Worm (Caenorhabditis elegans) whole organism, mixed stage, embryonic: ENCODE measurements around the gene hsp-3.

Source experiments
- M03D4.4 ChIP-seq: sonication (generic microtip); optimal IDR thresholded peaks from 2 replicates; lab custom pipeline; 2017; ENCODE audit warnings: mild to moderate bottlenecking, missing genetic modification characterization, missing compliant biosample characterization
- blmp-1 ChIP-seq: fragments of 150-350 bp; optimal IDR thresholded peaks from 2 replicates; lab custom pipeline; 2014; ENCODE audit warnings: missing biosample characterization, missing genetic modification characterization
- ceh-39 ChIP-seq: fragments of 150-350 bp; optimal IDR thresholded peaks from 2 replicates; lab custom pipeline; 2014; ENCODE audit warnings: missing biosample characterization, missing genetic modification characterization
- ceh-43 ChIP-seq: fragments of 200-800 bp; sonication (Bioruptor generic); optimal IDR thresholded peaks from 2 replicates; lab custom pipeline; 2018; ENCODE audit warnings: mild to moderate bottlenecking, missing genetic modification characterization, moderate library complexity, missing compliant biosample characterization
- ceh-83 ChIP-seq: fragments of 200-800 bp; sonication (Bioruptor generic); optimal IDR thresholded peaks from 2 replicates; lab custom pipeline; 2018; ENCODE audit warnings: mild to moderate bottlenecking, missing genetic modification characterization, missing compliant biosample characterization
- cnd-1 ChIP-seq: fragments of 200-800 bp; sonication (Bioruptor generic); optimal IDR thresholded peaks from 2 replicates; lab custom pipeline; 2018; ENCODE audit warnings: mild to moderate bottlenecking, missing genetic modification characterization, missing compliant biosample characterization
- drap-1 ChIP-seq: fragments of 200-800 bp; sonication (Bioruptor generic); optimal IDR thresholded peaks from 3 replicates; lab custom pipeline; 2018; ENCODE audit warnings: mild to moderate bottlenecking, missing genetic modification characterization, missing compliant biosample characterization
- elt-1 ChIP-seq: sonication (generic microtip); optimal IDR thresholded peaks from 2 replicates; lab custom pipeline; 2017; ENCODE audit warnings: missing genetic modification characterization, mild to moderate bottlenecking, missing compliant biosample characterization, antibody characterized with exemption, moderate library complexity, borderline replicate concordance; ENCODE audit not compliant: insufficient read depth
- elt-3 ChIP-seq: fragments of 150-350 bp; optimal IDR thresholded peaks from 2 replicates; lab custom pipeline; 2014; ENCODE audit warnings: missing biosample characterization, missing genetic modification characterization
- flh-1 ChIP-seq: fragments of 200-800 bp; sonication (Bioruptor generic); optimal IDR thresholded peaks from 2 replicates; lab custom pipeline; 2018; ENCODE audit warnings: mild to moderate bottlenecking, missing genetic modification characterization, moderate library complexity, missing compliant biosample characterization
- ham-2 ChIP-seq: fragments of 200-800 bp; sonication (Bioruptor generic); optimal IDR thresholded peaks from 2 replicates; lab custom pipeline; 2018; ENCODE audit warnings: mild to moderate bottlenecking, missing genetic modification characterization, missing compliant biosample characterization
- hlh-1 ChIP-seq: fragments of 150-350 bp; optimal IDR thresholded peaks from 2 replicates; lab custom pipeline; 2014; ENCODE audit warnings: missing biosample characterization, missing genetic modification reagents, missing genetic modification characterization
- lin-13 ChIP-seq: fragments of 150-350 bp; optimal IDR thresholded peaks from 2 replicates; lab custom pipeline; 2014; ENCODE audit warnings: missing biosample characterization, missing genetic modification characterization
- lin-32 ChIP-seq: fragments of 200-800 bp; sonication (Bioruptor generic); optimal IDR thresholded peaks from 2 replicates; lab custom pipeline; 2018; ENCODE audit warnings: mild to moderate bottlenecking, missing genetic modification characterization, missing compliant biosample characterization
- lsy-2 ChIP-seq: fragments of 150-350 bp; optimal IDR thresholded peaks from 2 replicates; lab custom pipeline; 2014; ENCODE audit warnings: missing biosample characterization, missing genetic modification characterization
- mab-5 ChIP-seq: fragments of 150-350 bp; optimal IDR thresholded peaks from 2 replicates; lab custom pipeline; 2014; ENCODE audit warnings: missing biosample characterization, missing genetic modification characterization
- mep-1 ChIP-seq: fragments of 150-350 bp; optimal IDR thresholded peaks from 2 replicates; lab custom pipeline; 2017; ENCODE audit warnings: missing biosample characterization, missing genetic modification reagents, missing genetic modification characterization, inconsistent platforms
- mls-2 ChIP-seq: sonication (generic microtip); optimal IDR thresholded peaks from 2 replicates; lab custom pipeline; 2016; ENCODE audit warnings: mild to moderate bottlenecking, missing genetic modification characterization, moderate library complexity, missing compliant biosample characterization
- nhr-12 ChIP-seq: fragments of 150-350 bp; optimal IDR thresholded peaks from 2 replicates; lab custom pipeline; 2014; ENCODE audit warnings: missing biosample characterization, missing genetic modification characterization
- nhr-2 ChIP-seq: fragments of 150-350 bp; optimal IDR thresholded peaks from 2 replicates; lab custom pipeline; 2014; ENCODE audit warnings: missing biosample characterization, missing genetic modification characterization
- nhr-237 ChIP-seq: fragments of 150-350 bp; optimal IDR thresholded peaks from 2 replicates; lab custom pipeline; 2014; ENCODE audit warnings: missing biosample characterization, missing genetic modification characterization
- nhr-28 ChIP-seq: fragments of 150-350 bp; optimal IDR thresholded peaks from 2 replicates; lab custom pipeline; 2014; ENCODE audit warnings: missing biosample characterization, missing genetic modification characterization
- nhr-76 ChIP-seq: sonication (generic microtip); optimal IDR thresholded peaks from 2 replicates; lab custom pipeline; 2017; ENCODE audit warnings: missing biosample characterization, missing genetic modification characterization
- pha-4 ChIP-seq: fragments of 150-350 bp; optimal IDR thresholded peaks from 2 replicates; lab custom pipeline; 2018; ENCODE audit warnings: missing biosample characterization, missing genetic modification reagents, missing genetic modification characterization
- sem-2 ChIP-seq: fragments of 200-800 bp; sonication (Bioruptor generic); optimal IDR thresholded peaks from 2 replicates; lab custom pipeline; 2018; ENCODE audit warnings: mild to moderate bottlenecking, missing genetic modification characterization, missing compliant biosample characterization
- snpc-4 ChIP-seq: fragments of 150-350 bp; optimal IDR thresholded peaks from 2 replicates; lab custom pipeline; 2014; ENCODE audit warnings: missing biosample characterization, missing genetic modification characterization
- sptf-1 ChIP-seq: sonication (generic microtip); optimal IDR thresholded peaks from 2 replicates; lab custom pipeline; 2017; ENCODE audit warnings: mild to moderate bottlenecking, missing genetic modification characterization, moderate library complexity, missing compliant biosample characterization
- tbx-8 ChIP-seq: fragments of 200-800 bp; sonication (Bioruptor generic); optimal IDR thresholded peaks from 2 replicates; lab custom pipeline; 2018; ENCODE audit warnings: mild to moderate bottlenecking, missing genetic modification characterization, moderate library complexity, missing compliant biosample characterization
- unc-120 ChIP-seq: sonication (generic microtip); optimal IDR thresholded peaks from 2 replicates; lab custom pipeline; 2017; ENCODE audit warnings: missing genetic modification characterization, missing compliant biosample characterization; ENCODE audit not compliant: poor library complexity, severe bottlenecking
- unc-39 ChIP-seq: fragments of 150-350 bp; optimal IDR thresholded peaks from 2 replicates; lab custom pipeline; 2014; ENCODE audit warnings: missing biosample characterization, missing genetic modification characterization
- unc-62 ChIP-seq: fragments of 150-350 bp; optimal IDR thresholded peaks from 2 replicates; lab custom pipeline; 2014; ENCODE audit warnings: missing biosample characterization, missing genetic modification reagents, missing genetic modification characterization
- zip-8 ChIP-seq: fragments of 150-350 bp; optimal IDR thresholded peaks from 2 replicates; lab custom pipeline; 2014; ENCODE audit warnings: missing biosample characterization, missing genetic modification characterization

Gene hsp-3

ce11 chrX:6093046-6093445 is 1.1 kb upstream of the hsp-3 start, which contains the start of gene C15H9.5:
TSS of gene C15H9.5 (plus strand) at chrX:6093300.
- TF ChIP-seq ceh-83 (no peak), sem-2 (GFP tag; lab: Kevin White, UChicago) (no peak), nhr-237 (tag; lab: Kevin White, UChicago) (no peak), flh-1 (GFP tag; lab: Kevin White, UChicago) (no peak), elt-1 (tag; lab: Kevin White, UChicago) (no peak), lin-32 (GFP tag; lab: Kevin White, UChicago) (no peak), pha-4 (tag; lab: Kevin White, UChicago) (no peak), hlh-1 (tag; lab: Kevin White, UChicago) (no peak)
- TF ChIP-seq, all 35 proteins: peak for 0

DNA sequence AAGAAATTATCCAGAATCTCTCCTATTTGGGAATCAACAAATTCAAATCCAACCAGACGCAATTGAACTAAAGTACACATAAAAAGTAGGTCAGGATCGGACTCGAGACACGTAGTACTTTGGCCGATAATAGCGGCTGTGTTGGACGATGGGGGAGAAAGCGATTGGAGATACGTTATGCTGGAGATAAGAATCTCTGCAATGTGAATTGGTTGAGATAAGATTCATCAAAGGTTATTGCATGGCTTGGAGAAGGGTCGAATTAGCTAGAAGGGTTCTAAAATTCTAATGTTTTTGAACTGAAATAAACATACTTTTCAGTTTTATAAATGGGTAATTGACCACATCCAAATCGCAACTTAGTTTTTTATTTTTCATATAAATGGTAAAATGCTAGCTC is 609 bp upstream of the hsp-3 start:
- TF ChIP-seq elt-1 (tag; lab: Kevin White, UChicago) (peak; percentile 98), nhr-76 (tag; lab: Kevin White, UChicago) (no peak), nhr-2 (tag; lab: Kevin White, UChicago) (peak; percentile 31), ham-2 (GFP tag; lab: Kevin White, UChicago) (peak; percentile 77)

DNA sequence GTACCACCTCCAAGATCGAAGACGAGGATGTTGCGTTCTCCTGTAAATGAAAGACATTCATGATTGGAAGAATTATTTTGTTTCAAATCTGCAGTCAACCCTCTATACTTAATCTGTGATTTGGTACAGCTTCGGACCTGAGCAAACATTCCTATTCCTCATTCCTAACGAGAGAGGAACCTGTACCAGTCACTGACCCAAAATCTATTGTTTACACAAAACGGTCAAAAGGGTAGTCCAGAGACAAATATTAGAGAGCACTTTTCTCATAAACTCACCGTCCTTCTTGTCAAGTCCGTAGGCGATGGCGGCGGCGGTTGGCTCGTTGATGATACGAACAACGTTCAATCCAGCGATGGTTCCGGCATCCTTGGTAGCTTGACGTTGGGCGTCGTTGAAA is 1.1 kb downstream of the hsp-3 start:
- no peak for TF ChIP-seq mab-5 (tag; lab: Kevin White, UChicago)
- TF ChIP-seq pha-4 (tag; lab: Kevin White, UChicago) = no peak
- no peak for TF ChIP-seq snpc-4 (tag; lab: Kevin White, UChicago)
- TF ChIP-seq lsy-2 = no peak
- no peak for TF ChIP-seq nhr-237 (tag; lab: Kevin White, UChicago)
- TF ChIP-seq flh-1 (GFP tag; lab: Kevin White, UChicago) = no peak
- no peak for TF ChIP-seq blmp-1 (tag; lab: Kevin White, UChicago)
- no peak for TF ChIP-seq unc-39 (tag; lab: Kevin White, UChicago)
- no peak for TF ChIP-seq ceh-39 (tag; lab: Kevin White, UChicago)
- TF ChIP-seq hlh-1 (tag; lab: Kevin White, UChicago) = no peak
- no peak for TF ChIP-seq unc-62
- TF ChIP-seq cnd-1 = no peak
- TF ChIP-seq elt-1 (tag; lab: Kevin White, UChicago) = no peak
- TF ChIP-seq nhr-28 = no peak
- no peak for TF ChIP-seq mep-1 (tag; lab: Kevin White, UChicago)
- no peak for TF ChIP-seq sptf-1 (tag; lab: Kevin White, UChicago)
- TF ChIP-seq zip-8 = no peak
- TF ChIP-seq lin-13 (tag; lab: Kevin White, UChicago) = no peak
- no peak for TF ChIP-seq ceh-83

ce11 chrX:6088718-6089117 is 3.2 kb downstream of the hsp-3 start:
- TF ChIP-seq sptf-1 (tag; lab: Kevin White, UChicago) (no peak), hlh-1 (tag; lab: Kevin White, UChicago) (no peak), mls-2 (no peak), elt-3 (tag; lab: Kevin White, UChicago) (no peak), unc-62 (no peak), tbx-8 (GFP tag; lab: Kevin White, UChicago) (no peak), pha-4 (tag; lab: Kevin White, UChicago) (no peak), lsy-2 (no peak), ham-2 (GFP tag; lab: Kevin White, UChicago) (no peak), nhr-12 (tag; lab: Kevin White, UChicago) (no peak), blmp-1 (tag; lab: Kevin White, UChicago) (no peak), nhr-28 (no peak), mep-1 (tag; lab: Kevin White, UChicago) (no peak), ceh-43 (GFP tag; lab: Kevin White, UChicago) (no peak), drap-1 (GFP tag; lab: Kevin White, UChicago) (no peak), elt-1 (tag; lab: Kevin White, UChicago) (no peak), nhr-2 (tag; lab: Kevin White, UChicago) (no peak)

DNA sequence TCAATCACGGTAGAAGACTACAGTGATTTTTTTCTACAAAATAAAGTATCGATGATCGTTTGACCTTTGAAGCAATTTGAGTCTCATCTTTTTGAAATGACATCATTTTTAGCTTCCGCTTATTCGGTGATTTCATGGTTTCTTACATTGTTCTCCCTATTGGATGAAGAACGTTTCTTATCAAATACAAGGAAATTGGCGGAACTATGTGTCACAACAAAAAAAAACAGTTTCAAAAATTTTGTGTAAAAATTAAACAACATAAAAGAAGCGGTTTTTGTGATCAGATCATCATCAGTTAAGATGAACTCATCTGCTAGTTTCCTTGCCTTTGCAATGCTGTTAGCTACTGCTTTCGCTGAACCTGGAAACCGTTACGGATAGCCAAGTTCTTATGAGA is 4.2 kb downstream of the hsp-3 start, which contains the start of gene C45B2.8:
TSS of gene C45B2.8 (plus strand) at position 301 of the 400 bp plus-strand sequence.
- TF ChIP-seq M03D4.4 (no peak), nhr-12 (tag; lab: Kevin White, UChicago) (no peak), lin-13 (tag; lab: Kevin White, UChicago) (no peak), unc-120 (tag; lab: Kevin White, UChicago) (no peak), ceh-43 (GFP tag; lab: Kevin White, UChicago) (no peak), mep-1 (tag; lab: Kevin White, UChicago) (no peak), flh-1 (GFP tag; lab: Kevin White, UChicago) (no peak), nhr-237 (tag; lab: Kevin White, UChicago) (no peak), unc-62 (no peak), sem-2 (GFP tag; lab: Kevin White, UChicago) (no peak), nhr-76 (tag; lab: Kevin White, UChicago) (no peak), nhr-2 (tag; lab: Kevin White, UChicago) (no peak)
